Worm (Caenorhabditis elegans): ENCODE data around the gene F41D9.2.

F41D9.2 gene

ce11 chrX:8423633-8424032 is 38.9 kb upstream of the F41D9.2 start, which contains the start of gene tth-1:
Gene tth-1, minus strand, starts transcription at chrX:8423733.
- no peak for TF ChIP-seq mls-2 (tag; optimal IDR thresholded peaks at IDR 0.05)
- no peak for TF ChIP-seq lin-13 (tag; optimal IDR thresholded peaks at IDR 0.05)
- TF ChIP-seq ceh-83 (GFP tag; optimal IDR thresholded peaks at IDR 0.05), result no peak
- no peak for TF ChIP-seq elt-3 (tag; optimal IDR thresholded peaks at IDR 0.05)
- TF ChIP-seq blmp-1 (tag; optimal IDR thresholded peaks at IDR 0.05), result no peak
- TF ChIP-seq bed-3 (GFP tag; optimal IDR thresholded peaks at IDR 0.05), result no peak
- TF ChIP-seq tbx-8 (GFP tag; optimal IDR thresholded peaks at IDR 0.05), result no peak
- no peak for TF ChIP-seq nhr-12 (tag; optimal IDR thresholded peaks at IDR 0.05)
- TF ChIP-seq nhr-237 (tag; optimal IDR thresholded peaks at IDR 0.05), result no peak
- no peak for TF ChIP-seq nhr-76 (tag; optimal IDR thresholded peaks at IDR 0.05)
- no peak for TF ChIP-seq zip-8 (tag; optimal IDR thresholded peaks at IDR 0.05)
- TF ChIP-seq pha-4 (tag; optimal IDR thresholded peaks at IDR 0.05), result no peak
- TF ChIP-seq M03D4.4 (tag; optimal IDR thresholded peaks at IDR 0.05), result no peak
- no peak for TF ChIP-seq ham-2 (GFP tag; optimal IDR thresholded peaks at IDR 0.05)
- TF ChIP-seq nhr-28 (tag; optimal IDR thresholded peaks at IDR 0.05), result no peak
- no peak for TF ChIP-seq sptf-1 (tag; optimal IDR thresholded peaks at IDR 0.05)
- no peak for TF ChIP-seq ztf-11 (tag; optimal IDR thresholded peaks at IDR 0.05)
- TF ChIP-seq mab-5 (tag; optimal IDR thresholded peaks at IDR 0.05), result no peak
- TF ChIP-seq ceh-43 (GFP tag; optimal IDR thresholded peaks at IDR 0.05), result no peak
- no peak for TF ChIP-seq hlh-1 (tag; optimal IDR thresholded peaks at IDR 0.05)

- no peak for TF ChIP-seq mep-1 (tag; optimal IDR thresholded peaks at IDR 0.05)
- no peak for TF ChIP-seq zip-8 (tag; optimal IDR thresholded peaks at IDR 0.05)
- TF ChIP-seq unc-39 (tag; optimal IDR thresholded peaks at IDR 0.05), result no peak
- no peak for TF ChIP-seq nhr-12 (tag; optimal IDR thresholded peaks at IDR 0.05)
- TF ChIP-seq drap-1 (GFP tag; optimal IDR thresholded peaks at IDR 0.05), result no peak
- no peak for TF ChIP-seq nhr-28 (tag; optimal IDR thresholded peaks at IDR 0.05)
- no peak for TF ChIP-seq ztf-11 (tag; optimal IDR thresholded peaks at IDR 0.05)
- no peak for TF ChIP-seq lin-13 (tag; optimal IDR thresholded peaks at IDR 0.05)
- TF ChIP-seq mab-5 (tag; optimal IDR thresholded peaks at IDR 0.05), result no peak
- no peak for TF ChIP-seq nhr-237 (tag; optimal IDR thresholded peaks at IDR 0.05)
- no peak for TF ChIP-seq tbx-8 (GFP tag; optimal IDR thresholded peaks at IDR 0.05)
- TF ChIP-seq lin-32 (GFP tag; optimal IDR thresholded peaks at IDR 0.05), result no peak
- TF ChIP-seq bed-3 (GFP tag; optimal IDR thresholded peaks at IDR 0.05), result no peak
- TF ChIP-seq blmp-1 (tag; optimal IDR thresholded peaks at IDR 0.05), result no peak
- TF ChIP-seq mls-2 (tag; optimal IDR thresholded peaks at IDR 0.05), result no peak
- TF ChIP-seq unc-62 (GFP tag; optimal IDR thresholded peaks at IDR 0.05), result no peak
- no peak for TF ChIP-seq ceh-39 (tag; optimal IDR thresholded peaks at IDR 0.05)
- no peak for TF ChIP-seq M03D4.4 (tag; optimal IDR thresholded peaks at IDR 0.05)
- TF ChIP-seq ham-2 (GFP tag; optimal IDR thresholded peaks at IDR 0.05), result no peak
- TF ChIP-seq ceh-83 (GFP tag; optimal IDR thresholded peaks at IDR 0.05), result no peak
These were observed 38.5 kb upstream of the F41D9.2 start for ce11 chrX:8423199-8423598.

- TF ChIP-seq unc-120 (tag; optimal IDR thresholded peaks at IDR 0.05; ENCODE audit: poor library complexity, severe bottlenecking), result no peak
- TF ChIP-seq snpc-4 (tag; optimal IDR thresholded peaks at IDR 0.05), result no peak
- peak; percentile 10 for TF ChIP-seq hlh-1 (tag; optimal IDR thresholded peaks at IDR 0.05)
- TF ChIP-seq zip-8 (tag; optimal IDR thresholded peaks at IDR 0.05), result peak; percentile 15
- TF ChIP-seq bed-3 (GFP tag; optimal IDR thresholded peaks at IDR 0.05), result no peak
- TF ChIP-seq ztf-11 (tag; optimal IDR thresholded peaks at IDR 0.05), result no peak
- TF ChIP-seq nhr-2 (tag; optimal IDR thresholded peaks at IDR 0.05), result no peak
- TF ChIP-seq ceh-43 (GFP tag; optimal IDR thresholded peaks at IDR 0.05), result no peak
- TF ChIP-seq ham-2 (GFP tag; optimal IDR thresholded peaks at IDR 0.05), result no peak
- TF ChIP-seq lin-13 (tag; optimal IDR thresholded peaks at IDR 0.05), result peak; percentile 47
- TF ChIP-seq pha-4 (tag; optimal IDR thresholded peaks at IDR 0.05), result peak; percentile 76
- peak; percentile 66 for TF ChIP-seq mep-1 (tag; optimal IDR thresholded peaks at IDR 0.05)
- TF ChIP-seq lsy-2 (tag; optimal IDR thresholded peaks at IDR 0.05), result peak; percentile 37
- peak; percentile 40 for TF ChIP-seq ces-1 (GFP tag; optimal IDR thresholded peaks at IDR 0.05)
These were observed 37.3 kb upstream of the F41D9.2 start, which contains the start of gene tag-123 for ce11 chrX:8422020-8422419. Gene tag-123, minus strand, starts transcription at chrX:8422055.

ce11 chrX:8421594-8421993 is 36.8 kb upstream of the F41D9.2 start:
- TF ChIP-seq lin-13 (tag; optimal IDR thresholded peaks at IDR 0.05), result no peak
- TF ChIP-seq unc-120 (tag; optimal IDR thresholded peaks at IDR 0.05; ENCODE audit: poor library complexity, severe bottlenecking), result no peak
- TF ChIP-seq mab-5 (tag; optimal IDR thresholded peaks at IDR 0.05), result no peak
- no peak for TF ChIP-seq blmp-1 (tag; optimal IDR thresholded peaks at IDR 0.05)
- no peak for TF ChIP-seq snpc-4 (tag; optimal IDR thresholded peaks at IDR 0.05)
- no peak for TF ChIP-seq pha-4 (tag; optimal IDR thresholded peaks at IDR 0.05)
- TF ChIP-seq ceh-39 (tag; optimal IDR thresholded peaks at IDR 0.05), result no peak
- TF ChIP-seq ces-1 (GFP tag; optimal IDR thresholded peaks at IDR 0.05), result no peak
- no peak for TF ChIP-seq lin-32 (GFP tag; optimal IDR thresholded peaks at IDR 0.05)
- no peak for TF ChIP-seq drap-1 (GFP tag; optimal IDR thresholded peaks at IDR 0.05)

ce11 chrX:8419252-8419651 is 34.5 kb upstream of the F41D9.2 start:
- TF ChIP-seq sem-2 (GFP tag; optimal IDR thresholded peaks at IDR 0.05) (no peak), tbx-8 (GFP tag; optimal IDR thresholded peaks at IDR 0.05) (no peak), hlh-1 (tag; optimal IDR thresholded peaks at IDR 0.05) (no peak), pha-4 (tag; optimal IDR thresholded peaks at IDR 0.05) (no peak), mls-2 (tag; optimal IDR thresholded peaks at IDR 0.05) (no peak), zip-8 (tag; optimal IDR thresholded peaks at IDR 0.05) (no peak), ceh-83 (GFP tag; optimal IDR thresholded peaks at IDR 0.05) (no peak), snpc-4 (tag; optimal IDR thresholded peaks at IDR 0.05) (no peak), ces-1 (GFP tag; optimal IDR thresholded peaks at IDR 0.05) (no peak)
